Worm (Caenorhabditis elegans): ENCODE measurements around the gene gly-1.

ce11 chrII:10918293-10918756, 16.3 kb upstream of the gly-1 start, which contains the start of gene tba-4:
- TF ChIP-seq hsf-1 (GFP tag; IDR thresholded peaks at IDR 0.05) (no peak), F37B4.10 (GFP tag; IDR thresholded peaks at IDR 0.05) (no peak), ceh-100 (GFP tag; IDR thresholded peaks at IDR 0.05) (no peak)
